Fruit fly (Drosophila melanogaster) S2 (cell line): Measurements from ENCODE around the gene CG1317.

Source experiments
- CG8478 ChIP-seq: fragments of >200 bp; optimal IDR thresholded peaks from 2 replicates; lab custom pipeline; 2018
- CTCF ChIP-seq, 2 experiments: fragments of >200 bp; optimal IDR thresholded peaks; 2 replicates each; lab custom pipeline; 2018

dm6 chr3L:2418769-2419168 lies 47.0 kb upstream of the CG1317 start:
- TF ChIP-seq CG8478 (lab: Kevin White, UChicago) (no peak), CTCF (optimal IDR thresholded peaks at IDR 0.05; lab: Kevin White, UChicago) (no peak)
